Fruit fly (Drosophila melanogaster) whole organism, embryonic: ENCODE results near the gene Hph.

ENCODE experiments used
- Abd-B ChIP-seq: fragments of 200-800 bp; sonication (Bioruptor generic); optimal IDR thresholded peaks from 2 replicates; lab custom pipeline; 2018; ENCODE audit warnings: missing biosample characterization, mild to moderate bottlenecking, missing genetic modification characterization, moderate library complexity
- Ada2b ChIP-seq: fragments of 200-800 bp; sonication (Bioruptor generic); IDR thresholded peaks from 2 replicates; pipeline ENCODE4 v1.3.6; 2022; ENCODE audit warnings: missing biosample characterization, missing genetic modification characterization
- Atf-2 ChIP-seq: fragments of 200-800 bp; sonication (Bioruptor generic); optimal IDR thresholded peaks from 2 replicates; lab custom pipeline; 2016; ENCODE audit warnings: missing biosample characterization, missing genetic modification characterization
- BEAF-32 ChIP-seq: fragments of 200-800 bp; sonication (Bioruptor generic); optimal IDR thresholded peaks from 3 replicates; lab custom pipeline; 2017; ENCODE audit warnings: missing biosample characterization, missing genetic modification characterization, mild to moderate bottlenecking, moderate library complexity, missing genetic modification reagents
- Bgb ChIP-seq: fragments of 200-800 bp; sonication (Bioruptor generic); IDR thresholded peaks from 2 replicates; pipeline ENCODE4 v1.3.6; 2022; ENCODE audit warnings: missing biosample characterization, missing genetic modification characterization; ENCODE audit not compliant: partially characterized antibody
- C15 ChIP-seq: fragments of 200-800 bp; sonication (Bioruptor generic); IDR thresholded peaks from 3 replicates; pipeline ENCODE4 v1.3.6; 2022; ENCODE audit warnings: missing biosample characterization, missing genetic modification characterization
- CG15514 ChIP-seq: fragments of 200-800 bp; sonication (Bioruptor generic); optimal IDR thresholded peaks from 3 replicates; lab custom pipeline; 2017; ENCODE audit warnings: missing biosample characterization, missing genetic modification characterization, mild to moderate bottlenecking, moderate library complexity, missing genetic modification reagents
- CG1603 ChIP-seq: fragments of 200-800 bp; sonication (Bioruptor generic); optimal IDR thresholded peaks from 2 replicates; lab custom pipeline; 2019; ENCODE audit warnings: missing biosample characterization, mild to moderate bottlenecking, missing genetic modification characterization, moderate library complexity
- CG17186 ChIP-seq: fragments of 200-800 bp; sonication (Bioruptor generic); optimal IDR thresholded peaks from 3 replicates; lab custom pipeline; 2017; ENCODE audit warnings: missing biosample characterization, missing genetic modification reagents, missing genetic modification characterization
- CG17802 ChIP-seq: fragments of 200-800 bp; sonication (Bioruptor generic); optimal IDR thresholded peaks from 2 replicates; lab custom pipeline; 2018; ENCODE audit warnings: missing biosample characterization, mild to moderate bottlenecking, missing genetic modification characterization, moderate library complexity
- CG2199 ChIP-seq: fragments of 200-800 bp; sonication (Bioruptor generic); IDR thresholded peaks from 3 replicates; pipeline ENCODE4 v1.3.6; 2022; ENCODE audit warnings: missing biosample characterization, missing genetic modification characterization
- CG30020 ChIP-seq: fragments of 200-800 bp; optimal IDR thresholded peaks from 2 replicates; lab custom pipeline; 2019; ENCODE audit warnings: missing biosample characterization, mild to moderate bottlenecking, missing genetic modification characterization, moderate library complexity
- CG31388 ChIP-seq: fragments of 200-800 bp; sonication (Bioruptor generic); optimal IDR thresholded peaks from 2 replicates; lab custom pipeline; 2016; ENCODE audit warnings: missing biosample characterization, missing genetic modification characterization
- CG32532 ChIP-seq: fragments of 200-800 bp; sonication (Bioruptor generic); IDR thresholded peaks from 2 replicates; pipeline ENCODE4 v1.3.6; 2022; ENCODE audit warnings: missing biosample characterization, missing genetic modification characterization
- CG4707 ChIP-seq: fragments of 200-800 bp; sonication (Bioruptor generic); optimal IDR thresholded peaks from 2 replicates; lab custom pipeline; 2018; ENCODE audit warnings: missing biosample characterization, mild to moderate bottlenecking, missing genetic modification characterization, moderate library complexity
- CG4820 ChIP-seq: fragments of 200-800 bp; sonication (Bioruptor generic); optimal IDR thresholded peaks from 3 replicates; lab custom pipeline; 2016; ENCODE audit warnings: missing biosample characterization, missing genetic modification characterization
- CG5953 ChIP-seq: fragments of 200-800 bp; sonication (Bioruptor generic); IDR thresholded peaks from 2 replicates; pipeline ENCODE4 v1.3.6; 2022; ENCODE audit warnings: missing biosample characterization, missing genetic modification characterization
- CG6854 ChIP-seq: fragments of 200-800 bp; sonication (Bioruptor generic); optimal IDR thresholded peaks from 3 replicates; lab custom pipeline; 2017; ENCODE audit warnings: missing biosample characterization, mild to moderate bottlenecking, missing genetic modification characterization
- CG7357 ChIP-seq: fragments of 200-800 bp; sonication (Bioruptor generic); IDR thresholded peaks from 3 replicates; pipeline ENCODE4 v1.3.6; 2022; ENCODE audit warnings: missing biosample characterization, missing genetic modification characterization
- Chrac-16 ChIP-seq: fragments of 200-800 bp; sonication (Bioruptor generic); optimal IDR thresholded peaks from 3 replicates; lab custom pipeline; 2016; ENCODE audit warnings: missing biosample characterization, missing genetic modification characterization
- Dad ChIP-seq: fragments of 200-800 bp; sonication (Bioruptor generic); optimal IDR thresholded peaks from 3 replicates; lab custom pipeline; 2016; ENCODE audit warnings: missing biosample characterization, missing genetic modification characterization
- Dbx ChIP-seq: fragments of 200-800 bp; sonication (Bioruptor generic); IDR thresholded peaks from 3 replicates; pipeline ENCODE4 v1.3.6; 2022; ENCODE audit warnings: missing biosample characterization, missing genetic modification characterization
- Dll ChIP-seq: fragments of 200-800 bp; sonication (Bioruptor generic); IDR thresholded peaks from 4 replicates; pipeline ENCODE4 v1.3.6; 2022; ENCODE audit warnings: missing biosample characterization, missing genetic modification characterization; ENCODE audit not compliant: partially characterized antibody
- Doc2 ChIP-seq: fragments of 200-800 bp; sonication (Bioruptor generic); IDR thresholded peaks from 2 replicates; pipeline ENCODE4 v1.3.6; 2022; ENCODE audit warnings: missing biosample characterization, missing genetic modification characterization
- Eip74EF ChIP-seq, 2 experiments: fragments of 200-800 bp in 1 of 2; fragments of >200 bp in 1 of 2; sonication (Bioruptor generic) in 1 of 2; optimal IDR thresholded peaks; 2 replicates each; lab custom pipeline; 2017 to 2019; ENCODE audit warnings: missing biosample characterization in 2 of 2, missing genetic modification characterization in 2 of 2, mild to moderate bottlenecking in 1 of 2, moderate library complexity in 1 of 2
- Elba2 ChIP-seq: fragments of 200-800 bp; sonication (Bioruptor generic); optimal IDR thresholded peaks from 3 replicates; lab custom pipeline; 2016; ENCODE audit warnings: missing biosample characterization, missing genetic modification characterization
- HHEX ChIP-seq: fragments of 200-800 bp; sonication (Bioruptor generic); optimal IDR thresholded peaks from 3 replicates; lab custom pipeline; 2017; ENCODE audit warnings: missing biosample characterization, mild to moderate bottlenecking, missing genetic modification characterization, missing genetic modification reagents
- Hr3 ChIP-seq: fragments of 200-800 bp; sonication (Bioruptor generic); optimal IDR thresholded peaks from 3 replicates; lab custom pipeline; 2016; ENCODE audit warnings: missing biosample characterization, missing genetic modification characterization
- MBD-R2 ChIP-seq: fragments of 200-800 bp; sonication (Bioruptor generic); IDR thresholded peaks from 2 replicates; pipeline ENCODE4 v1.3.6; 2022; ENCODE audit warnings: missing biosample characterization, missing genetic modification characterization
- Mes4 ChIP-seq: fragments of 200-800 bp; sonication (Bioruptor generic); optimal IDR thresholded peaks from 2 replicates; lab custom pipeline; 2016; ENCODE audit warnings: missing biosample characterization, missing genetic modification characterization
- Myb ChIP-seq: fragments of 200-800 bp; sonication (Bioruptor generic); optimal IDR thresholded peaks from 2 replicates; lab custom pipeline; 2016; ENCODE audit warnings: missing biosample characterization, missing genetic modification characterization
- NFAT ChIP-seq: fragments of 200-800 bp; sonication (Bioruptor generic); IDR thresholded peaks from 2 replicates; pipeline ENCODE4 v1.3.6; 2022; ENCODE audit warnings: missing biosample characterization, missing genetic modification characterization
- Xrp1 ChIP-seq: fragments of 200-800 bp; sonication (Bioruptor generic); IDR thresholded peaks from 2 replicates; pipeline ENCODE4 v1.3.6; 2022; ENCODE audit warnings: missing biosample characterization, missing genetic modification characterization
- cg ChIP-seq: fragments of 200-800 bp; sonication (Bioruptor generic); optimal IDR thresholded peaks from 3 replicates; lab custom pipeline; 2019; ENCODE audit warnings: missing biosample characterization, mild to moderate bottlenecking, missing genetic modification characterization, moderate library complexity
- exex ChIP-seq: fragments of 200-800 bp; sonication (Bioruptor generic); optimal IDR thresholded peaks from 4 replicates; lab custom pipeline; 2018; ENCODE audit warnings: missing biosample characterization, mild to moderate bottlenecking, missing genetic modification characterization, moderate library complexity
- fd102C ChIP-seq: fragments of 200-800 bp; sonication (Bioruptor generic); optimal IDR thresholded peaks from 2 replicates; lab custom pipeline; 2018; ENCODE audit warnings: missing biosample characterization, mild to moderate bottlenecking, missing genetic modification characterization, moderate library complexity
- gfzf ChIP-seq: fragments of 200-800 bp; sonication (Bioruptor generic); optimal IDR thresholded peaks from 2 replicates; lab custom pipeline; 2016; ENCODE audit warnings: missing biosample characterization, mild to moderate bottlenecking, missing genetic modification characterization, moderate library complexity
- grn ChIP-seq: fragments of 200-800 bp; sonication (Bioruptor generic); optimal IDR thresholded peaks from 3 replicates; lab custom pipeline; 2017; ENCODE audit warnings: missing biosample characterization, missing genetic modification characterization
- mirr ChIP-seq: fragments of 200-800 bp; sonication (Bioruptor generic); optimal IDR thresholded peaks from 3 replicates; lab custom pipeline; 2018; ENCODE audit warnings: missing biosample characterization, mild to moderate bottlenecking, missing genetic modification characterization
- nom ChIP-seq: fragments of 200-800 bp; sonication (Bioruptor generic); optimal IDR thresholded peaks from 2 replicates; lab custom pipeline; 2017; ENCODE audit warnings: missing biosample characterization, missing genetic modification characterization, mild to moderate bottlenecking, moderate library complexity, missing genetic modification reagents
- peb ChIP-seq: fragments of 200-800 bp; sonication (Bioruptor generic); IDR thresholded peaks from 2 replicates; pipeline ENCODE4 v1.3.6; 2022; ENCODE audit warnings: missing biosample characterization, missing genetic modification characterization
- phol ChIP-seq: fragments of 200-800 bp; sonication (Bioruptor generic); optimal IDR thresholded peaks from 3 replicates; lab custom pipeline; 2018; ENCODE audit warnings: missing biosample characterization, mild to moderate bottlenecking, missing genetic modification characterization, moderate library complexity
- pum ChIP-seq: fragments of 200-800 bp; sonication (Bioruptor generic); optimal IDR thresholded peaks from 2 replicates; lab custom pipeline; 2016; ENCODE audit warnings: missing biosample characterization, missing genetic modification characterization
- row ChIP-seq: fragments of 200-800 bp; sonication (Bioruptor generic); IDR thresholded peaks from 3 replicates; pipeline ENCODE4 v1.3.6; 2022; ENCODE audit warnings: missing biosample characterization, missing genetic modification characterization
- sob ChIP-seq: fragments of 200-800 bp; sonication (Bioruptor generic); IDR thresholded peaks from 2 replicates; pipeline ENCODE4 v1.3.6; 2022; ENCODE audit warnings: missing biosample characterization, missing genetic modification characterization
- ssp ChIP-seq: fragments of 200-800 bp; sonication (Bioruptor generic); IDR thresholded peaks from 2 replicates; pipeline ENCODE4 v1.3.6; 2022; ENCODE audit warnings: missing biosample characterization, missing genetic modification characterization
- sug ChIP-seq: fragments of 200-800 bp; optimal IDR thresholded peaks from 2 replicates; lab custom pipeline; 2019; ENCODE audit warnings: missing biosample characterization, mild to moderate bottlenecking, missing genetic modification characterization, moderate library complexity
- trem ChIP-seq: fragments of 200-800 bp; optimal IDR thresholded peaks from 3 replicates; lab custom pipeline; 2019; ENCODE audit warnings: missing biosample characterization, mild to moderate bottlenecking, missing genetic modification characterization, moderate library complexity
- vfl ChIP-seq: fragments of 200-800 bp; sonication (Bioruptor generic); optimal IDR thresholded peaks from 2 replicates; lab custom pipeline; 2016; ENCODE audit warnings: missing biosample characterization, missing genetic modification characterization

Hph gene

dm6 chr3R:5219466-5219865 lies 37.4 kb upstream of the Hph start, which contains the start of the genes Prosbeta2R2 and CG1116 (continued):
- peak; percentile 36; the same call in 1 of the 2 replicates for TF ChIP-seq Bgb (GFP tag; lab: Robert Waterston, UW)
- no peak for TF ChIP-seq Chrac-16 (GFP tag; lab: Kevin White, UChicago)
- TF ChIP-seq Dll, result peak; percentile 53; the same call in 3 of the 4 replicates
- TF ChIP-seq fd102C (GFP tag; lab: Kevin White, UChicago), result no peak
- TF ChIP-seq CG17186 (GFP tag; lab: Kevin White, UChicago), result peak; percentile 35
- no peak for TF ChIP-seq C15 (GFP tag; lab: Robert Waterston, UW)
- TF ChIP-seq CG5953 (GFP tag; lab: Robert Waterston, UW), result no peak
- no peak for TF ChIP-seq Dbx (GFP tag; lab: Robert Waterston, UW)
- no peak for TF ChIP-seq NFAT (GFP tag; lab: Robert Waterston, UW)

dm6 chr3R:5223135-5223534 lies 33.7 kb upstream of the Hph start, which contains the start of gene CG2604:
CG2604 (minus strand) TSS chr3R:5223365.
- TF ChIP-seq CG32532 (GFP tag; lab: Robert Waterston, UW) (0 out of 2 replicates have a peak, but pooled peaks have one; percentile 44), ssp (peak; percentile 94), Doc2 (no peak), CG6854 (GFP tag; lab: Kevin White, UChicago) (no peak), CG15514 (peak; percentile 61), phol (tag; lab: Kevin White, UChicago) (no peak), Dad (no peak), CG30020 (tag; lab: Kevin White, UChicago) (peak; percentile 79), Hr3 (no peak), cg (GFP tag; lab: Kevin White, UChicago) (peak; percentile 26), Ada2b (GFP tag; lab: Robert Waterston, UW) (no peak), CG4820 (GFP tag; lab: Kevin White, UChicago) (no peak), row (GFP tag; lab: Robert Waterston, UW) (peak; percentile 68), trem (no peak), gfzf (GFP tag; lab: Kevin White, UChicago) (peak; percentile 31), vfl (GFP tag; lab: Kevin White, UChicago) (no peak), BEAF-32 (GFP tag; lab: Kevin White, UChicago) (peak; percentile 2), mirr (peak; percentile 31), sob (0 out of 2 replicates have a peak, but pooled peaks have one; percentile 13), Mes4 (GFP tag; lab: Kevin White, UChicago) (no peak), grn (GFP tag; lab: Kevin White, UChicago) (peak; percentile 82), HHEX (GFP tag; lab: Kevin White, UChicago) (no peak), CG17802 (tag; lab: Kevin White, UChicago) (peak; percentile 55), Elba2 (GFP tag; lab: Kevin White, UChicago) (peak; percentile 50), Xrp1 (GFP tag; lab: Robert Waterston, UW) (no peak), MBD-R2 (peak; percentile 29; the same call in 1 of the 2 replicates), CG2199 (GFP tag; lab: Robert Waterston, UW) (0 out of 3 replicates have a peak, but pooled peaks have one; percentile 28), peb (GFP tag; lab: Robert Waterston, UW) (no peak), nom (GFP tag; lab: Kevin White, UChicago) (peak; percentile 86), Myb (GFP tag; lab: Kevin White, UChicago) (peak; percentile 23), CG31388 (no peak), CG7357 (peak; percentile 92), sug (tag; lab: Kevin White, UChicago) (peak; percentile 23), Atf-2 (GFP tag; lab: Kevin White, UChicago) (no peak), pum (GFP tag; lab: Kevin White, UChicago) (no peak), CG1603 (tag; lab: Kevin White, UChicago) (peak; percentile 31), Abd-B (no peak), Eip74EF (GFP tag; optimal IDR thresholded peaks at IDR 0.05; lab: Kevin White, UChicago) (peak in 1 of 2 experiments; percentile 57), exex (tag; lab: Kevin White, UChicago) (peak; percentile 49), CG4707 (GFP tag; lab: Kevin White, UChicago) (no peak)
